Fruit fly (Drosophila melanogaster): ENCODE results near the gene Cdep.

- no peak for TF ChIP-seq CG17806 (tag; optimal IDR thresholded peaks at IDR 0.05)
- TF ChIP-seq CG12605 (GFP tag; IDR thresholded peaks at IDR 0.05), result no peak
- no peak for TF ChIP-seq CG4496 (GFP tag; IDR thresholded peaks at IDR 0.05)
- no peak for TF ChIP-seq CG15710 (tag; optimal IDR thresholded peaks at IDR 0.05)
Observed at dm6 chr3R:4994659-4995058, 84.3 kb downstream of the Cdep start.

Data from whole organism, pupa.